Fruit fly (Drosophila melanogaster) whole organism, embryonic: Measurements from ENCODE around the gene Cdc37.

Source experiments
- B-H1 ChIP-seq: fragments of 200-800 bp; sonication (Bioruptor generic); IDR thresholded peaks from 3 replicates; pipeline ENCODE4 v1.3.6; 2022; ENCODE audit warnings: missing biosample characterization, missing genetic modification characterization
- Blimp-1 ChIP-seq: fragments of 200-800 bp; sonication (Bioruptor generic); optimal IDR thresholded peaks from 3 replicates; lab custom pipeline; 2018; ENCODE audit warnings: missing biosample characterization, missing genetic modification characterization, mild to moderate bottlenecking, moderate library complexity, missing genetic modification reagents
- BtbVII ChIP-seq: fragments of 200-800 bp; sonication (Bioruptor generic); optimal IDR thresholded peaks from 3 replicates; lab custom pipeline; 2017; ENCODE audit warnings: missing biosample characterization, mild to moderate bottlenecking, missing genetic modification characterization
- CG1024 ChIP-seq: fragments of 200-800 bp; sonication (Bioruptor generic); IDR thresholded peaks from 2 replicates; pipeline ENCODE4 v1.3.6; 2022; ENCODE audit warnings: missing biosample characterization, missing genetic modification characterization
- CG10565 ChIP-seq: fragments of 200-800 bp; sonication (Bioruptor generic); optimal IDR thresholded peaks from 3 replicates; lab custom pipeline; 2016; ENCODE audit warnings: missing biosample characterization, mild to moderate bottlenecking, missing genetic modification characterization
- CG10959 ChIP-seq: fragments of 200-800 bp; sonication (Bioruptor generic); IDR thresholded peaks from 2 replicates; pipeline ENCODE4 v1.3.6; 2022; ENCODE audit warnings: missing biosample characterization, missing genetic modification characterization
- CG11093 ChIP-seq: fragments of 200-800 bp; sonication (Bioruptor generic); IDR thresholded peaks from 3 replicates; pipeline ENCODE4 v1.3.6; 2022; ENCODE audit warnings: missing biosample characterization, missing genetic modification characterization
- CG11560 ChIP-seq: fragments of 200-800 bp; sonication (Bioruptor generic); IDR thresholded peaks from 3 replicates; pipeline ENCODE4 v1.3.6; 2022; ENCODE audit warnings: missing biosample characterization, missing genetic modification characterization
- CG12659 ChIP-seq: fragments of 200-800 bp; sonication (Bioruptor generic); optimal IDR thresholded peaks from 3 replicates; lab custom pipeline; 2017; ENCODE audit warnings: mild to moderate bottlenecking, missing biosample characterization, missing genetic modification reagents, missing genetic modification characterization
- CG13775 ChIP-seq: fragments of 200-800 bp; sonication (Bioruptor generic); optimal IDR thresholded peaks from 3 replicates; lab custom pipeline; 2017; ENCODE audit warnings: missing biosample characterization, mild to moderate bottlenecking, missing genetic modification characterization
- CG15269 ChIP-seq: fragments of 200-800 bp; sonication (Bioruptor generic); optimal IDR thresholded peaks from 2 replicates; lab custom pipeline; 2018; ENCODE audit warnings: missing biosample characterization, mild to moderate bottlenecking, missing genetic modification characterization, moderate library complexity
- CG17361 ChIP-seq: fragments of 200-800 bp; sonication (Bioruptor generic); IDR thresholded peaks from 3 replicates; pipeline ENCODE4 v1.3.6; 2022; ENCODE audit warnings: missing biosample characterization, missing genetic modification characterization
- CG18619 ChIP-seq: fragments of 200-800 bp; sonication (Bioruptor generic); optimal IDR thresholded peaks from 3 replicates; lab custom pipeline; 2017; ENCODE audit warnings: missing biosample characterization, mild to moderate bottlenecking, missing genetic modification characterization
- CG2199 ChIP-seq: fragments of 200-800 bp; sonication (Bioruptor generic); IDR thresholded peaks from 3 replicates; pipeline ENCODE4 v1.3.6; 2022; ENCODE audit warnings: missing biosample characterization, missing genetic modification characterization
- CG3163 ChIP-seq: fragments of 200-800 bp; sonication (Bioruptor generic); optimal IDR thresholded peaks from 3 replicates; lab custom pipeline; 2016; ENCODE audit warnings: missing biosample characterization, missing genetic modification characterization
- CG3726 ChIP-seq: fragments of 200-800 bp; sonication (Bioruptor generic); IDR thresholded peaks from 3 replicates; pipeline ENCODE4, ENCODE4 v1.3.6; 2022; ENCODE audit warnings: missing biosample characterization, missing genetic modification characterization
- CG4730 ChIP-seq: fragments of 200-800 bp; sonication (Bioruptor generic); IDR thresholded peaks from 2 replicates; pipeline ENCODE4 v1.3.6; 2022; ENCODE audit warnings: missing biosample characterization, missing genetic modification characterization
- CG6272 ChIP-seq: fragments of 200-800 bp; sonication (Bioruptor generic); IDR thresholded peaks from 2 replicates; pipeline ENCODE4 v1.3.6; 2022; ENCODE audit warnings: missing biosample characterization, missing genetic modification characterization
- CG8765 ChIP-seq: fragments of 200-800 bp; sonication (Bioruptor generic); IDR thresholded peaks from 2 replicates; pipeline ENCODE4 v1.3.6; 2022; ENCODE audit warnings: missing biosample characterization, missing genetic modification characterization
- CG9437 ChIP-seq: fragments of 200-800 bp; sonication (Bioruptor generic); optimal IDR thresholded peaks from 2 replicates; lab custom pipeline; 2018; ENCODE audit warnings: missing biosample characterization, mild to moderate bottlenecking, missing genetic modification characterization
- Deaf1 ChIP-seq: fragments of 200-800 bp; optimal IDR thresholded peaks from 3 replicates; lab custom pipeline; 2019; ENCODE audit warnings: missing biosample characterization, mild to moderate bottlenecking, missing genetic modification characterization, moderate library complexity
- Dll ChIP-seq: fragments of 200-800 bp; sonication (Bioruptor generic); IDR thresholded peaks from 4 replicates; pipeline ENCODE4 v1.3.6; 2022; ENCODE audit warnings: missing biosample characterization, missing genetic modification characterization; ENCODE audit not compliant: partially characterized antibody
- Fer3 ChIP-seq: fragments of 200-800 bp; sonication (Bioruptor generic); optimal IDR thresholded peaks from 2 replicates; lab custom pipeline; 2018; ENCODE audit warnings: missing biosample characterization, mild to moderate bottlenecking, missing genetic modification characterization, moderate library complexity
- HmgZ ChIP-seq: fragments of 200-800 bp; sonication (Bioruptor generic); optimal IDR thresholded peaks from 2 replicates; lab custom pipeline; 2018; ENCODE audit warnings: missing biosample characterization, mild to moderate bottlenecking, missing genetic modification characterization
- Jarid2 ChIP-seq: fragments of 200-800 bp; sonication (Bioruptor generic); optimal IDR thresholded peaks from 3 replicates; lab custom pipeline; 2017; ENCODE audit warnings: mild to moderate bottlenecking, missing biosample characterization, missing genetic modification reagents, missing genetic modification characterization
- Meics ChIP-seq: fragments of 200-800 bp; sonication (Bioruptor generic); optimal IDR thresholded peaks from 2 replicates; lab custom pipeline; 2017; ENCODE audit warnings: missing biosample characterization, mild to moderate bottlenecking, missing genetic modification characterization
- NC2α ChIP-seq: fragments of 200-800 bp; sonication (Bioruptor generic); optimal IDR thresholded peaks from 2 replicates; lab custom pipeline; 2016; ENCODE audit warnings: missing biosample characterization, missing genetic modification characterization
- Nf-YA ChIP-seq: fragments of 200-800 bp; sonication (Bioruptor generic); IDR thresholded peaks from 2 replicates; pipeline ENCODE4 v1.3.6; 2022; ENCODE audit warnings: missing biosample characterization, missing genetic modification characterization
- Oaz ChIP-seq: fragments of 200-800 bp; sonication (Bioruptor generic); IDR thresholded peaks from 2 replicates; pipeline ENCODE4 v1.3.6; 2022; ENCODE audit warnings: missing biosample characterization, missing genetic modification characterization
- Sin3A ChIP-seq: fragments of >200 bp; optimal IDR thresholded peaks from 2 replicates; lab custom pipeline; 2018
- Sry-β ChIP-seq: fragments of 200-800 bp; sonication (Bioruptor generic); optimal IDR thresholded peaks from 2 replicates; lab custom pipeline; 2018; ENCODE audit warnings: missing biosample characterization, mild to moderate bottlenecking, missing genetic modification characterization, moderate library complexity
- Ssrp ChIP-seq: fragments of 200-800 bp; sonication (Bioruptor generic); optimal IDR thresholded peaks from 2 replicates; lab custom pipeline; 2018; ENCODE audit warnings: missing biosample characterization, mild to moderate bottlenecking, missing genetic modification characterization, moderate library complexity
- Vsx1 ChIP-seq: fragments of 200-800 bp; sonication (Bioruptor generic); optimal IDR thresholded peaks from 2 replicates; lab custom pipeline; 2017; ENCODE audit warnings: missing biosample characterization, mild to moderate bottlenecking, missing genetic modification characterization, missing genetic modification reagents
- bab2 ChIP-seq: fragments of 200-800 bp; sonication (Bioruptor generic); optimal IDR thresholded peaks from 2 replicates; lab custom pipeline; 2016; ENCODE audit warnings: missing biosample characterization, missing genetic modification characterization
- cwo ChIP-seq: fragments of 200-800 bp; sonication (Bioruptor generic); optimal IDR thresholded peaks from 3 replicates; lab custom pipeline; 2017; ENCODE audit warnings: missing biosample characterization, missing genetic modification characterization, mild to moderate bottlenecking, moderate library complexity, missing genetic modification reagents
- dati ChIP-seq: fragments of 200-800 bp; sonication (Bioruptor generic); IDR thresholded peaks from 2 replicates; pipeline ENCODE4 v1.3.6; 2022; ENCODE audit warnings: missing biosample characterization, missing genetic modification characterization
- dimm ChIP-seq: fragments of 200-800 bp; sonication (Bioruptor generic); IDR thresholded peaks from 2 replicates; pipeline ENCODE4 v1.3.6; 2022; ENCODE audit warnings: missing biosample characterization, missing genetic modification characterization
- esg ChIP-seq: fragments of 200-800 bp; sonication (Bioruptor generic); conservative IDR thresholded peaks from 2 replicates; pipeline ENCODE4 v1.3.6; 2022; ENCODE audit warnings: missing biosample characterization, missing genetic modification characterization
- eyg ChIP-seq: fragments of 200-800 bp; sonication (Bioruptor generic); optimal IDR thresholded peaks from 3 replicates; lab custom pipeline; 2016; ENCODE audit warnings: missing biosample characterization, missing genetic modification characterization
- ftz-f1 ChIP-seq: fragments of 200-800 bp; sonication (Bioruptor generic); optimal IDR thresholded peaks from 2 replicates; lab custom pipeline; 2016; ENCODE audit warnings: missing biosample characterization, missing genetic modification characterization
- gt ChIP-seq: fragments of 200-800 bp; sonication (Bioruptor generic); IDR thresholded peaks from 2 replicates; pipeline ENCODE4 v1.3.6; 2022; ENCODE audit warnings: missing biosample characterization, missing genetic modification characterization
- ind ChIP-seq: fragments of 200-800 bp; sonication (Bioruptor generic); optimal IDR thresholded peaks from 3 replicates; lab custom pipeline; 2016; ENCODE audit warnings: missing biosample characterization, missing genetic modification characterization
- ken ChIP-seq: fragments of 200-800 bp; sonication (Bioruptor generic); IDR thresholded peaks from 3 replicates; pipeline ENCODE4 v1.3.6; 2022; ENCODE audit warnings: missing biosample characterization, missing genetic modification characterization
- luna ChIP-seq: fragments of 200-800 bp; sonication (Bioruptor generic); optimal IDR thresholded peaks from 2 replicates; lab custom pipeline; 2016; ENCODE audit warnings: missing biosample characterization, missing genetic modification characterization
- prd ChIP-seq, 3 experiments: fragments of >200 bp in 2 of 3; fragments of 200-800 bp in 1 of 3; sonication (Bioruptor generic) in 1 of 3; optimal IDR thresholded peaks in 2 of 3; IDR thresholded peaks in 1 of 3; 2 replicates in 2 of 3; 3 replicates in 1 of 3; pipeline versions ENCODE4 v1.3.6 to Lab custom; 2017 to 2022; ENCODE audit warnings: missing biosample characterization in 1 of 3, missing genetic modification characterization in 1 of 3
- sug ChIP-seq: fragments of 200-800 bp; optimal IDR thresholded peaks from 2 replicates; lab custom pipeline; 2019; ENCODE audit warnings: missing biosample characterization, mild to moderate bottlenecking, missing genetic modification characterization, moderate library complexity
- tio ChIP-seq: fragments of 200-800 bp; sonication (Bioruptor generic); optimal IDR thresholded peaks from 2 replicates; lab custom pipeline; 2017; ENCODE audit warnings: missing biosample characterization, missing genetic modification characterization, inconsistent platforms
- tup ChIP-seq: fragments of 200-800 bp; sonication (Bioruptor generic); optimal IDR thresholded peaks from 2 replicates; lab custom pipeline; 2016; ENCODE audit warnings: missing biosample characterization, mild to moderate bottlenecking, missing genetic modification characterization, moderate library complexity
- vfl ChIP-seq: fragments of 200-800 bp; sonication (Bioruptor generic); optimal IDR thresholded peaks from 2 replicates; lab custom pipeline; 2016; ENCODE audit warnings: missing biosample characterization, missing genetic modification characterization

The Cdc37 gene

dm6 chr3L:1774713-1775648 lies 20.2 kb upstream of the Cdc37 start, which contains the start of the genes CG13933 and PolD2 (continued):
- TF ChIP-seq esg (GFP tag; lab: Robert Waterston, UW): peak; percentile 98
- TF ChIP-seq B-H1 (GFP tag; lab: Robert Waterston, UW): peak; percentile 97
- no peak for TF ChIP-seq eyg
- TF ChIP-seq Vsx1: no peak
- no peak for TF ChIP-seq CG17361 (GFP tag; lab: Robert Waterston, UW)
- TF ChIP-seq tio (GFP tag; lab: Kevin White, UChicago): no peak
- peak; percentile 87 for TF ChIP-seq gt (GFP tag; lab: Robert Waterston, UW)
- TF ChIP-seq CG12659 (GFP tag; lab: Kevin White, UChicago): peak; percentile 98
- peak; percentile 88 for TF ChIP-seq ind (GFP tag; lab: Kevin White, UChicago)
- peak; percentile 94 for TF ChIP-seq CG9437 (GFP tag; lab: Kevin White, UChicago)
- no peak for TF ChIP-seq BtbVII (GFP tag; lab: Kevin White, UChicago)
- TF ChIP-seq Sry-β (GFP tag; lab: Kevin White, UChicago): peak; percentile 18
- peak; percentile 89 for TF ChIP-seq CG2199 (GFP tag; lab: Robert Waterston, UW)
- peak; percentile 95 for TF ChIP-seq dimm (GFP tag; lab: Robert Waterston, UW)
- peak; percentile 91 for TF ChIP-seq bab2
- peak; percentile 83 for TF ChIP-seq CG11560 (tag; lab: Robert Waterston, UW)
- TF ChIP-seq Jarid2: no peak
- peak; percentile 96 for TF ChIP-seq CG13775 (GFP tag; lab: Kevin White, UChicago)
- TF ChIP-seq prd (optimal IDR thresholded peaks at IDR 0.05; lab: Kevin White, UChicago): no peak
- peak; percentile 99 for TF ChIP-seq prd (GFP tag; IDR thresholded peaks at IDR 0.05; lab: Robert Waterston, UW)
- TF ChIP-seq dati (GFP tag; lab: Robert Waterston, UW): peak; percentile 89
- TF ChIP-seq Sin3A (lab: Kevin White, UChicago): no peak
- TF ChIP-seq CG10565 (GFP tag; lab: Kevin White, UChicago): peak; percentile 5
- peak; percentile 92 for TF ChIP-seq CG1024
- TF ChIP-seq CG10959: peak; percentile 93
- TF ChIP-seq ftz-f1: no peak
- TF ChIP-seq vfl: peak; percentile 67
- TF ChIP-seq tup (GFP tag; lab: Kevin White, UChicago): peak; percentile 90
- peak; percentile 99 for TF ChIP-seq CG15269 (tag; lab: Kevin White, UChicago)
- TF ChIP-seq CG6272: peak; percentile 92
- TF ChIP-seq sug (tag; lab: Kevin White, UChicago): peak; percentile 95
- TF ChIP-seq Oaz (GFP tag; lab: Robert Waterston, UW): peak; percentile 96
- TF ChIP-seq HmgZ: peak; percentile 96
- peak; percentile 80 for TF ChIP-seq Dll
- peak; percentile 88 for TF ChIP-seq Meics (GFP tag; lab: Kevin White, UChicago)
- peak; percentile 77 for TF ChIP-seq cwo (GFP tag; lab: Kevin White, UChicago)
- peak; percentile 92 for TF ChIP-seq Nf-YA (GFP tag; lab: Robert Waterston, UW)
- no peak for TF ChIP-seq luna (GFP tag; lab: Kevin White, UChicago)
- TF ChIP-seq Blimp-1: no peak
- peak; percentile 96 for TF ChIP-seq CG3726 (GFP tag; lab: Robert Waterston, UW)
- peak; percentile 90 for TF ChIP-seq CG8765 (GFP tag; lab: Robert Waterston, UW)
- TF ChIP-seq CG4730 (GFP tag; lab: Robert Waterston, UW): peak; percentile 94
- peak; percentile 97 for TF ChIP-seq CG18619 (GFP tag; lab: Kevin White, UChicago)
- TF ChIP-seq CG3163 (GFP tag; lab: Kevin White, UChicago): peak; percentile 50
- no peak for TF ChIP-seq Deaf1
- peak; percentile 98 for TF ChIP-seq CG11093 (GFP tag; lab: Robert Waterston, UW)
- peak; percentile 97 for TF ChIP-seq ken (GFP tag; lab: Robert Waterston, UW)
- TF ChIP-seq Ssrp (tag; lab: Kevin White, UChicago): peak; percentile 98
- TF ChIP-seq NC2α (GFP tag; lab: Kevin White, UChicago): peak; percentile 44
- peak; percentile 89 for TF ChIP-seq Fer3
